Fruit fly (Drosophila melanogaster): Measurements from ENCODE around the gene nSyb.

The nSyb gene

DNA sequence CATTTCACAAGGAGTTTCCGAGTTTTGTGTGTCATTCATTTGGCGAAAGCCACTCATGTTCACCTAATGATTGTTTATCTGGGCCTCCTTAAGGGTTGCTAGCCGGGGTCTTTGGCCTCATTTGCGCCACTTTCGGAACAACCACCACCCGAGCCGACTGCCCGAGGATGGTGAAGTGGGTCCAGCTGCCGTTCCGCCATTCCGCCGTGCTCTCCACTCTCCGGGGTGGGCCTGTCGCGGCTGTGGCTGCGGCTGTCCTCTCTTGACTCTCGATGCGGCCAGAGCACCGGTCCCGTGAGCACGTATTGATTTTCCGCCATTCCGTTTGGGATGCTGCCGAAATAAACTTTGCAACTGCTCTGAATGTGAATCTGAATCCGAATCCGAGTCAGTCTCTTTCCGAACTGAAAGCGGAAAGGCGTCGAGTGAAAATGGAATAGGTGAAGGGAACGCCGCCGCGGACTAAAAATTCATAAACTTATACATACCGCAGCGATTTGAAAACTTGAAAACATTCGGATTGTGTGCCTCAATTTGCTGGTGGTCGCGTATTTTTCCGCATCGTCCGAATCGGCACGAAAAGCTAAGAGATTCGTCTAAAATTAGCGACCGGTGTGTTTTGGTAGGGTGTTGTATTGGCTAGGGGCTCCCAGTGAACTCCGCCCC, 11.3 kb upstream of the nSyb start, which contains the start of gene CG13920:
CG13920 (plus strand) TSS at position 255 of the 666 bp plus-strand sequence.
- TF ChIP-seq gl (tag; optimal IDR thresholded peaks at IDR 0.05) = no peak
- peak; percentile 86 for TF ChIP-seq EcR (GFP tag; optimal IDR thresholded peaks at IDR 0.05)

DNA sequence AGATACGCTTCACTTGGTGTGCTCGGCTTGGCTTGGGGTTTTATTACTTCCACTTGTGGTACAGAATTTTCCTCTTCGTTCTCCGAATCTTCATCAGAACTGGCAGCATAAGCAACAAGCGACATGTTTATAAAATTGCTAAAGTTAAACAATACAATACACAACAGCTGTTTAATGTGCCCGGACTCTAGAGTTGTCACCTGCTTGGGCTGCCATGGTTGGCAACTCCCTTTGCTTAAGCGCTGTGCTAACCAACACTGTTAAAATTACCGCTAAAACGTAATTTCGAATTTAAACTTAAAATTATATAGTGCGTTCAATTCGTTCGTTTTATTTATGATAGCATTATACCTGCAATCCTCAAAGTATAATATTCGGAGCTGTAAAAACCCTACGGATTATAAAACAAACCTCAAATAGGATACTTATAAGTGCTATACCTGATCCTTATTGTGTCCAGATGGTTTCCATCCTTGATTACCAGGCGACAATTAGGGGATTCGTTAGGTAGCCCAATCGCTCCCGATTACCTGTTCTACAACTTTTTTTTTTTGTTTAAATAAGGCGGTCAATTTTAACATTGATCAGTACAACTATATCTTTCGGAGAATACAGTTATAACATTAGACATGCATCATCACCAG, 9.8 kb upstream of the nSyb start, which contains the start of the genes CG17249 and Bro:
CG17249 (minus strand) TSS at position 189 of the 644 bp plus-strand sequence.
Bro (plus strand) TSS at position 594 of the 644 bp plus-strand sequence.
- peak; percentile 83 for TF ChIP-seq CG15710 (tag; optimal IDR thresholded peaks at IDR 0.05)
- TF ChIP-seq Pif1A (GFP tag; optimal IDR thresholded peaks at IDR 0.05) = no peak
- no peak for TF ChIP-seq CG8301 (tag; optimal IDR thresholded peaks at IDR 0.05)

DNA sequence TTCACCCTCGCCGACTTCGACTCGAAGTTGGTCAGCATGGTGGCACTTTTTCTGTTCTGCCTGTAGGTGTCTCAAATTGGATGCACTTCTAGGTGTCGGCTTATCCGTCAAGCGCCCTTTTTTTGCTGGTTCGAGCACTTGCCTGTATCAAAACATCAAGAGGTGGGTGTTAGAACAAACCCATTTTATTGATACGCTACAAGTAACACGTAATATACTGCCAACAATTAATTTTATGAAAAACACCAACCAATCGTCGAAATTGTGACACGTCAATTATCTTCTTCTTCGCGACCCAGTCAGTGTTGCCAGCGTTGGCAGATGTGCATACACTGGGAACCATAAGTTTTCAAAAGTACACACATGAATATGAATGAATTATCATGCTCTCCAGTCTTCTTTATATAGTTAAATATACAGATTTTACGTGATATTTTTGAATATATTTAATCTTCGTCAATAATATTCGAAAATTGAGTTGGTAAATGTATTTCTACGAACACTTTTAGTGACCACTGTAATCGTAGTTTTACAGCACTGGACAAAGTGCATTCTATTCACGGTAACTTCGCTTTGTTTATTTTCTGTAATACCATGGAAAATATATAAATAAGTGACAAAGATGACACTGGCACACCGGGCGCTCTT, 7.5 kb upstream of the nSyb start, which contains the start of the genes alphaCOP and CG13919:
alphaCOP (minus strand) TSS at position 280 of the 648 bp plus-strand sequence.
CG13919 (plus strand) TSS at position 548 of the 648 bp plus-strand sequence.
- TF ChIP-seq CG4496 (GFP tag; IDR thresholded peaks at IDR 0.05) (peak; percentile 98), CG10348 (GFP tag; IDR thresholded peaks at IDR 0.05) (peak; percentile 91), CG12605 (GFP tag; IDR thresholded peaks at IDR 0.05) (peak; percentile 95), D1 (tag; optimal IDR thresholded peaks at IDR 0.05) (no peak), Pif1B (GFP tag; optimal IDR thresholded peaks at IDR 0.05) (peak; percentile 98), CG8301 (tag; optimal IDR thresholded peaks at IDR 0.05) (peak; percentile 95), rn (GFP tag; IDR thresholded peaks at IDR 0.05) (peak; percentile 96), CG34367 (tag; optimal IDR thresholded peaks at IDR 0.05) (peak; percentile 97), Pif1A (GFP tag; optimal IDR thresholded peaks at IDR 0.05) (peak; percentile 99), CG15710 (tag; optimal IDR thresholded peaks at IDR 0.05) (peak; percentile 98), EcR (GFP tag; optimal IDR thresholded peaks at IDR 0.05) (peak; percentile 53), CG9948 (tag; optimal IDR thresholded peaks at IDR 0.05) (peak; percentile 95), CG14655 (GFP tag; optimal IDR thresholded peaks at IDR 0.05) (peak; percentile 94), fd96Ca (GFP tag; IDR thresholded peaks at IDR 0.05) (peak; percentile 95), Ets98B (GFP tag; IDR thresholded peaks at IDR 0.05) (peak; percentile 98), gl (tag; optimal IDR thresholded peaks at IDR 0.05) (peak; percentile 92), CG13204 (GFP tag; optimal IDR thresholded peaks at IDR 0.05) (no peak), CG17806 (tag; optimal IDR thresholded peaks at IDR 0.05) (peak; percentile 95), CG8159 (tag; optimal IDR thresholded peaks at IDR 0.05) (peak; percentile 96), CG32121 (GFP tag; IDR thresholded peaks at IDR 0.05) (peak; percentile 98), Snoo (tag; optimal IDR thresholded peaks at IDR 0.05) (peak; percentile 98)

DNA sequence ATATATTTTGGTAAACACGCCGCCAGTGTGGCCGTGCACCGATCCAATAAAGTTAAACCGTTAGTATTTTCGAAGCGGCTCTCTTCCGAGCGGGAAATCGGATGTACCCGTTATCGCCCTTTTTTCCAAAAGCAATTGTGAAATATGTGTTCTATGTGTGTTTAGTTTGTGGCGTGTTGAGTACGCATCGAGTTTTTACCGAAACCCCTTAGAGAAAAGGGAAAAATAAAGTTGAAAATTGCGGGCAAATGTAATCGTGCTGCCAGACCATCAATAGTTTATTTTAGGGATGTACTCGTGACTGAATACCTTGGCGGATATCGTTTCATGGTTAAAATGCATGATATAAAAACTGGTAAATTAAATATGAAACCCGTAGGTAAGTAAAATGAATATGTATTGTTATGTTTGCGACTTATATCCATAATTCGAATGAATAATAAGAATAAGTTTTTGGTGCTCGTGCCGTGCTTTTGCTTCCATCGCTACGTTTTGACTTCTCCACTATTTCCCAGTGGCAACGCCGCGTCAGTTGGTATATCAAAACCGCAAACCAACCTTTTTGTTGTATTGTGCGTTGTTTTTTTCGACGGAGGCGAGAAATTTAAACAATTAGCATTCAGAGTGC, 1.7 kb upstream of the nSyb start, which contains the start of the genes Mettl2 and Bgb:
Mettl2 (minus strand) TSS at position 51 of the 628 bp plus-strand sequence.
Bgb (plus strand) TSS at position 527 of the 628 bp plus-strand sequence.
- TF ChIP-seq CG32121 (GFP tag; IDR thresholded peaks at IDR 0.05) (no peak; the same call in 1 of the 2 replicates), rn (GFP tag; IDR thresholded peaks at IDR 0.05) (peak; percentile 57), CG12605 (GFP tag; IDR thresholded peaks at IDR 0.05) (0 out of 2 replicates have a peak, but pooled peaks have one; percentile 33), CG34367 (tag; optimal IDR thresholded peaks at IDR 0.05) (peak; percentile 31), CG8159 (tag; optimal IDR thresholded peaks at IDR 0.05) (peak; percentile 75), D1 (tag; optimal IDR thresholded peaks at IDR 0.05) (no peak), EcR (GFP tag; optimal IDR thresholded peaks at IDR 0.05) (no peak), Ets98B (GFP tag; IDR thresholded peaks at IDR 0.05) (peak; percentile 57; the same call in 1 of the 2 replicates), fd96Ca (GFP tag; IDR thresholded peaks at IDR 0.05) (peak; percentile 50; the same call in 1 of the 3 replicates), Pif1B (GFP tag; optimal IDR thresholded peaks at IDR 0.05) (no peak), CG4496 (GFP tag; IDR thresholded peaks at IDR 0.05) (peak; percentile 84), CG15710 (tag; optimal IDR thresholded peaks at IDR 0.05) (peak; percentile 68), CG13204 (GFP tag; optimal IDR thresholded peaks at IDR 0.05) (no peak), CG9948 (tag; optimal IDR thresholded peaks at IDR 0.05) (peak; percentile 69), CG17806 (tag; optimal IDR thresholded peaks at IDR 0.05) (peak; percentile 66), Pif1A (GFP tag; optimal IDR thresholded peaks at IDR 0.05) (no peak), CG8301 (tag; optimal IDR thresholded peaks at IDR 0.05) (no peak), CG14655 (GFP tag; optimal IDR thresholded peaks at IDR 0.05) (no peak), gl (tag; optimal IDR thresholded peaks at IDR 0.05) (no peak), Snoo (tag; optimal IDR thresholded peaks at IDR 0.05) (peak; percentile 66), CG10348 (GFP tag; IDR thresholded peaks at IDR 0.05) (no peak)

DNA sequence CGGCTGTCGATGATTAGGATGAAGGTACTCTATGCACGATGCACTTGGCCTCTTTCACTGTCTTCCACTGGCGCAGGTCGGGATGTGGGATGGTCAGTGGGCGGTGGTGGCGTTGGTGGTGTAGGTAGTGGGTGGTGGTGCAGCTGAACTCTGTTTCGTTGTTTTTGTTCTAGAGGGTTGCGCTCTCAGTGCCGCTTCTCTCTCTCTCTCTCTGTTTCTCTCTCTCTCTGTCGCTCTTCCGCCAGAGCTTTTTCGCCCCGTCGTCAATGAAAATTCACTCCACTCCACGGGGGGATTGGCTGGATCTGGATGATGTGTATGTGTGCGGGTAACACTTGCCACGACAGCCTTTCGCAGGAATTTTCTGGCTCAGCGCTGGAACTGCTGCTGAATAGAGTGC, 666 bp downstream of the nSyb start:
- TF ChIP-seq CG8159 (tag; optimal IDR thresholded peaks at IDR 0.05) (no peak), CG34367 (tag; optimal IDR thresholded peaks at IDR 0.05) (no peak), Ets98B (GFP tag; IDR thresholded peaks at IDR 0.05) (no peak), CG4496 (GFP tag; IDR thresholded peaks at IDR 0.05) (no peak), CG15710 (tag; optimal IDR thresholded peaks at IDR 0.05) (no peak), fd96Ca (GFP tag; IDR thresholded peaks at IDR 0.05) (no peak), CG9948 (tag; optimal IDR thresholded peaks at IDR 0.05) (no peak), Pif1A (GFP tag; optimal IDR thresholded peaks at IDR 0.05) (no peak), CG10348 (GFP tag; IDR thresholded peaks at IDR 0.05) (no peak), CG32121 (GFP tag; IDR thresholded peaks at IDR 0.05) (no peak), EcR (GFP tag; optimal IDR thresholded peaks at IDR 0.05) (no peak), CG13204 (GFP tag; optimal IDR thresholded peaks at IDR 0.05) (no peak), CG14655 (GFP tag; optimal IDR thresholded peaks at IDR 0.05) (no peak), rn (GFP tag; IDR thresholded peaks at IDR 0.05) (no peak), CG12605 (GFP tag; IDR thresholded peaks at IDR 0.05) (no peak), Pif1B (GFP tag; optimal IDR thresholded peaks at IDR 0.05) (no peak), D1 (tag; optimal IDR thresholded peaks at IDR 0.05) (no peak), CG8301 (tag; optimal IDR thresholded peaks at IDR 0.05) (no peak), gl (tag; optimal IDR thresholded peaks at IDR 0.05) (no peak)

Data from whole organism, pupa.